Worm (Caenorhabditis elegans): Measurements from ENCODE around the gene F49E12.10.

DNA sequence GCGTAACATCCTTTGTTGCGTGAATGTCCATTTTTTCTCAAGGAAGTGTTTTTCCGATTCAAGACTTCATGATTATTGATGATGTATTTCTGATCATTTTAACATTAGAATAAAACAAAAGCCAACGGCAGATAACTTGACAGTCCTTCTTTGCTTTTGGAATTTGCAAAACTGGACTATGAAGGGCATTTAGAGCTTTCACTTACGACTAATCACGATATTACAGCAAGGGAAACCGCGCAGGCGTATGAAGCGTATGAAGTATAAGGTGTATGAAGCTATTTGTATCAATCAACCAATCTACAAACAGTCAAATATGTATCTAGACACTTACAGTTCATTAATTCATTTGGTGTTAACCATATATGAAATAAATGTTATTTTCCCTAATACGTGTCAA, 13.1 kb upstream of the F49E12.10 start:
- no peak for TF ChIP-seq flt-1 (GFP tag; IDR thresholded peaks at IDR 0.05)
- TF ChIP-seq ztf-29 (GFP tag; IDR thresholded peaks at IDR 0.05), result no peak
- no peak for TF ChIP-seq cog-1 (tag; optimal IDR thresholded peaks at IDR 0.05)
- TF ChIP-seq klf-2 (GFP tag; conservative IDR thresholded peaks at IDR 0.05), result no peak
- TF ChIP-seq tab-1 (GFP tag; IDR thresholded peaks at IDR 0.05), result no peak
- TF ChIP-seq ref-1 (GFP tag; conservative IDR thresholded peaks at IDR 0.05), result no peak
- TF ChIP-seq med-1 (GFP tag; optimal IDR thresholded peaks at IDR 0.05; ENCODE audit: insufficient read depth), result no peak
